Fruit fly (Drosophila melanogaster): ENCODE measurements around the gene kst.

DNA sequence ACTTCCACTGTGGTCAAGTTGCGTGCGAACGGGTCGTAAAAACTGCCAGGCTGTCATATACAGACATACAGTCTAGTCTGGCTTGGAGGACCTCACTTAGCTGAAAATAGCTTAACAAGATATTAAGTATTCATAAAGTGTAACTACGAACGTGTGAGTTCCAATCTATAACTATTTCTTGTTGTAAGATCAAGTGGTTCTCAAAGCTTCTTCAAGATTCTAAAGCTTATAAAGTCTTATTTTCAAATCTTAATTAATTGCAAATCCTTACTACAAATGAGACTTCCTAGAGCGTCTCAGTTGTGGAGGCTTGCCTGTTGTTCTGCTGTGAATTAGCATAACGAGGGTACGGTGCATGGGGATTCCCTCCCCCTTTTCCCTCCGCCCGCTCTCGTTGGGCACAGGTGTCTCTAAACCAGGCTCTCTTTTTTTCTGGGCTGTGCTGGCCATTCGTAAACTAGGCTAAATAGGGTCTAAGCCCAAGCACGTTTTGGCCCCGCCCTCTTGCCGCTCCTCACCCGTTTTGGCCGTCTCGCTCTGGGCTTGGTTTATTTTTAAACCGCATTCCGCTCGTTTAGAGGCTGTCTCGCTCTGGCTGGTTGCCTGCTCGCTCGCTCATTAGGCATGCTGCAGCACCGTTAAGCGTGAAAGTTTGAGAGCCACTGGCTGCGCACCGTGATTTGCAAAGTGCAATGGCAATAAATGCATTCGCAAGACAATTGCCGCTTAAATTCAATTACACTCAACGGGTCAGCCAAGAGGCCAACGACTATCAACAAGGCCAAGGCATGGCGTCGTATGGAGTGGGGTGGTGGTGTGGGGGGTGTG, 1.6 kb downstream of the kst start:
- TF ChIP-seq kay (GFP tag; ENCODE audit: borderline replicate concordance) (peak; percentile 10), CG14711 (tag; optimal IDR thresholded peaks at IDR 0.05) (no peak), cnc (optimal IDR thresholded peaks at IDR 0.05) (no peak), Crg-1 (GFP tag; optimal IDR thresholded peaks at IDR 0.05) (peak; percentile 17), CG7045 (GFP tag; optimal IDR thresholded peaks at IDR 0.05) (no peak), CG7101 (tag; optimal IDR thresholded peaks at IDR 0.05) (no peak), Hr96 (GFP tag; optimal IDR thresholded peaks at IDR 0.05) (no peak), CG5204 (GFP tag; optimal IDR thresholded peaks at IDR 0.05) (no peak), CG1620 (GFP tag; optimal IDR thresholded peaks at IDR 0.05) (no peak), pad (GFP tag; optimal IDR thresholded peaks at IDR 0.05) (no peak), CG33017 (tag; optimal IDR thresholded peaks at IDR 0.05) (no peak), CG11617 (GFP tag; optimal IDR thresholded peaks at IDR 0.05) (no peak), Mnt (GFP tag; optimal IDR thresholded peaks at IDR 0.05) (peak; percentile 14)

Data from whole organism, adult.